Fruit fly (Drosophila melanogaster) Kc167 (cell line): ENCODE measurements around the gene Gr36a.

Experiments used
- Myc ChIP-seq: fragments of >200 bp; optimal IDR thresholded peaks from 2 replicates; lab custom pipeline; 2017; ENCODE audit warnings: missing external identifiers
- Sin3A ChIP-seq: fragments of >200 bp; optimal IDR thresholded peaks from 2 replicates; lab custom pipeline; 2018; ENCODE audit warnings: missing external identifiers
- h ChIP-seq: fragments of >200 bp; optimal IDR thresholded peaks from 3 replicates; lab custom pipeline; 2018; ENCODE audit warnings: missing external identifiers
- insv ChIP-seq: fragments of >200 bp; optimal IDR thresholded peaks from 3 replicates; lab custom pipeline; 2018; ENCODE audit warnings: missing external identifiers
- psq ChIP-seq: fragments of >200 bp; optimal IDR thresholded peaks from 2 replicates; lab custom pipeline; 2017; ENCODE audit warnings: missing external identifiers
- ttk ChIP-seq: sonication (Bioruptor generic); optimal IDR thresholded peaks from 2 replicates; lab custom pipeline; 2017; ENCODE audit warnings: missing external identifiers

- no peak for TF ChIP-seq psq
- no peak for TF ChIP-seq ttk (lab: Kevin White, UChicago)
- no peak for TF ChIP-seq h
- no peak for TF ChIP-seq Myc
- TF ChIP-seq Sin3A: no peak
- TF ChIP-seq insv: no peak
Observed at dm6 chr2L:17181638-17182037, 5.2 kb downstream of the Gr36a start, which contains the start of gene Grl36a.
